Fruit fly (Drosophila melanogaster): ENCODE results near the gene Uqcc1.

Gene Uqcc1

dm6 chr3L:7001855-7002254, 43.9 kb upstream of the Uqcc1 start (continued):
- TF ChIP-seq Hr38 (GFP tag; optimal IDR thresholded peaks at IDR 0.05) (no peak), CG15336 (GFP tag; IDR thresholded peaks at IDR 0.05) (no peak), svp (GFP tag) (no peak), fd59A (GFP tag; optimal IDR thresholded peaks at IDR 0.05) (no peak), CG31627 (GFP tag; optimal IDR thresholded peaks at IDR 0.05) (no peak), Met (GFP tag; optimal IDR thresholded peaks at IDR 0.05) (no peak), Eip75B (GFP tag; optimal IDR thresholded peaks at IDR 0.05) (peak; percentile 4)

- TF ChIP-seq eg (GFP tag; IDR thresholded peaks at IDR 0.05) (no peak), Ets96B (tag; optimal IDR thresholded peaks at IDR 0.05) (no peak), CG6792 (GFP tag; optimal IDR thresholded peaks at IDR 0.05) (no peak), Met (GFP tag; optimal IDR thresholded peaks at IDR 0.05) (no peak), pdm3 (GFP tag; optimal IDR thresholded peaks at IDR 0.05) (no peak), dac (GFP tag; optimal IDR thresholded peaks at IDR 0.05) (no peak), topi (GFP tag; optimal IDR thresholded peaks at IDR 0.05) (no peak), CG6276 (GFP tag; optimal IDR thresholded peaks at IDR 0.05) (no peak), CG9139 (GFP tag; optimal IDR thresholded peaks at IDR 0.05) (no peak), fd59A (GFP tag; optimal IDR thresholded peaks at IDR 0.05) (no peak), CG32006 (GFP tag; optimal IDR thresholded peaks at IDR 0.05) (no peak), CG7368 (GFP tag; optimal IDR thresholded peaks at IDR 0.05) (no peak), CG34406 (GFP tag; optimal IDR thresholded peaks at IDR 0.05) (no peak), fkh (GFP tag; optimal IDR thresholded peaks at IDR 0.05) (peak; percentile 58), Hr38 (GFP tag; optimal IDR thresholded peaks at IDR 0.05) (no peak), svp (GFP tag) (peak; percentile 27), Ets21C (GFP tag; optimal IDR thresholded peaks at IDR 0.05) (no peak)
These were observed 42.1 kb upstream of the Uqcc1 start for dm6 chr3L:6999993-7000392.

dm6 chr3L:6998692-6999091, 40.8 kb upstream of the Uqcc1 start, which contains the start of gene Mp:
Gene Mp (plus strand): TSS chr3L:6998843.
- no peak for TF ChIP-seq CG10669 (GFP tag; optimal IDR thresholded peaks at IDR 0.05)
- no peak for TF ChIP-seq spab (GFP tag; optimal IDR thresholded peaks at IDR 0.05)
- TF ChIP-seq Hr38 (GFP tag; optimal IDR thresholded peaks at IDR 0.05) = no peak
- TF ChIP-seq eg (GFP tag; IDR thresholded peaks at IDR 0.05) = 0 out of 3 replicates have a peak, but pooled peaks have one; percentile 12
- peak; percentile 22 for TF ChIP-seq OdsH (GFP tag; optimal IDR thresholded peaks at IDR 0.05)
- TF ChIP-seq CG11902 (GFP tag; optimal IDR thresholded peaks at IDR 0.05) = no peak
- no peak for TF ChIP-seq Eip75B (GFP tag; optimal IDR thresholded peaks at IDR 0.05)
- TF ChIP-seq Hr39 (GFP tag; optimal IDR thresholded peaks at IDR 0.05) = peak; percentile 13
- TF ChIP-seq Lpt (GFP tag; optimal IDR thresholded peaks at IDR 0.05) = no peak
- TF ChIP-seq cyc (GFP tag; optimal IDR thresholded peaks at IDR 0.05) = no peak
- TF ChIP-seq CG8632 (GFP tag; optimal IDR thresholded peaks at IDR 0.05) = no peak
- TF ChIP-seq CG6808 (GFP tag; optimal IDR thresholded peaks at IDR 0.05) = no peak
- TF ChIP-seq Smox (GFP tag; optimal IDR thresholded peaks at IDR 0.05) = no peak
- TF ChIP-seq CG6792 (GFP tag; optimal IDR thresholded peaks at IDR 0.05) = no peak
- no peak for TF ChIP-seq pdm3 (GFP tag; optimal IDR thresholded peaks at IDR 0.05)
- no peak for TF ChIP-seq CG16779 (tag; optimal IDR thresholded peaks at IDR 0.05)
- peak; percentile 18 for TF ChIP-seq esn (GFP tag; optimal IDR thresholded peaks at IDR 0.05)
- TF ChIP-seq Sox102F (GFP tag; optimal IDR thresholded peaks at IDR 0.05) = no peak
- no peak for TF ChIP-seq Sox15 (GFP tag; optimal IDR thresholded peaks at IDR 0.05)
- no peak for TF ChIP-seq acj6 (GFP tag; optimal IDR thresholded peaks at IDR 0.05)
- TF ChIP-seq CG7368 (GFP tag; optimal IDR thresholded peaks at IDR 0.05) = no peak
- peak; percentile 11 for TF ChIP-seq topi (GFP tag; optimal IDR thresholded peaks at IDR 0.05)
- TF ChIP-seq Ets96B (tag; optimal IDR thresholded peaks at IDR 0.05) = no peak
- TF ChIP-seq salr (GFP tag; optimal IDR thresholded peaks at IDR 0.05) = no peak
- no peak for TF ChIP-seq achi (GFP tag; optimal IDR thresholded peaks at IDR 0.05)
- no peak for TF ChIP-seq Ets21C (GFP tag; optimal IDR thresholded peaks at IDR 0.05)
- peak; percentile 17 for TF ChIP-seq net (GFP tag; optimal IDR thresholded peaks at IDR 0.05)
- no peak for TF ChIP-seq CG8119 (GFP tag; IDR thresholded peaks at IDR 0.05)
- peak; percentile 11; the same call in 1 of the 2 replicates for TF ChIP-seq Gug (GFP tag; IDR thresholded peaks at IDR 0.05)
- no peak for TF ChIP-seq fd85E (GFP tag; optimal IDR thresholded peaks at IDR 0.05)
- no peak for TF ChIP-seq ss (GFP tag; optimal IDR thresholded peaks at IDR 0.05)
- TF ChIP-seq Blimp-1 (GFP tag; optimal IDR thresholded peaks at IDR 0.05) = no peak
- no peak for TF ChIP-seq CG11762 (GFP tag; optimal IDR thresholded peaks at IDR 0.05; ENCODE audit: insufficient read depth)
- TF ChIP-seq CG6276 (GFP tag; optimal IDR thresholded peaks at IDR 0.05) = no peak
- TF ChIP-seq CG11294 (GFP tag; IDR thresholded peaks at IDR 0.05) = 0 out of 2 replicates have a peak, but pooled peaks have one; percentile 21
- no peak for TF ChIP-seq CG10631 (GFP tag; optimal IDR thresholded peaks at IDR 0.05)
- TF ChIP-seq CG15336 (GFP tag; IDR thresholded peaks at IDR 0.05) = no peak
- no peak for TF ChIP-seq fkh (GFP tag; optimal IDR thresholded peaks at IDR 0.05)
- TF ChIP-seq dac (GFP tag; optimal IDR thresholded peaks at IDR 0.05) = no peak
- TF ChIP-seq CG3919 (GFP tag; optimal IDR thresholded peaks at IDR 0.05) = peak; percentile 11
